Fruit fly (Drosophila melanogaster) whole organism, pupa: ENCODE measurements around the gene GAPcenA.
A peak's percentile ranks its signal among the peaks of the same experiment; 100 is the strongest.

ENCODE experiments used
- CG10348 ChIP-seq: fragments of 200-800 bp; sonication (Bioruptor generic); IDR thresholded peaks from 2 replicates; pipeline ENCODE4 v1.3.6; 2022; ENCODE audit warnings: missing biosample characterization, missing genetic modification characterization
- CG12605 ChIP-seq: fragments of 200-800 bp; sonication (Bioruptor generic); IDR thresholded peaks from 2 replicates; pipeline ENCODE4 v1.3.6; 2022; ENCODE audit warnings: missing biosample characterization, missing genetic modification characterization
- CG13204 ChIP-seq: fragments of 200-800 bp; sonication (Bioruptor generic); optimal IDR thresholded peaks from 2 replicates; lab custom pipeline; 2018; ENCODE audit warnings: missing biosample characterization, mild to moderate bottlenecking, missing genetic modification characterization, moderate library complexity
- CG17806 ChIP-seq: fragments of 200-800 bp; sonication (Bioruptor generic); optimal IDR thresholded peaks from 2 replicates; lab custom pipeline; 2018; ENCODE audit warnings: missing biosample characterization, mild to moderate bottlenecking, missing genetic modification characterization, moderate library complexity
- CG8159 ChIP-seq: fragments of 200-800 bp; sonication (Bioruptor generic); optimal IDR thresholded peaks from 3 replicates; lab custom pipeline; 2018; ENCODE audit warnings: missing biosample characterization, mild to moderate bottlenecking, missing genetic modification characterization, moderate library complexity
- D1 ChIP-seq: fragments of 200-800 bp; sonication (Bioruptor generic); optimal IDR thresholded peaks from 2 replicates; lab custom pipeline; 2018; ENCODE audit warnings: missing biosample characterization, mild to moderate bottlenecking, missing genetic modification characterization, moderate library complexity
- EcR ChIP-seq: fragments of 200-800 bp; sonication (Bioruptor generic); optimal IDR thresholded peaks from 3 replicates; lab custom pipeline; 2019; ENCODE audit warnings: missing biosample characterization, missing genetic modification characterization, mild to moderate bottlenecking, moderate library complexity, missing genetic modification reagents
- Ets98B ChIP-seq: fragments of 200-800 bp; sonication (Bioruptor generic); IDR thresholded peaks from 2 replicates; pipeline ENCODE4 v1.3.6; 2022; ENCODE audit warnings: missing biosample characterization, missing genetic modification characterization
- Snoo ChIP-seq: fragments of 200-800 bp; sonication (Bioruptor generic); optimal IDR thresholded peaks from 3 replicates; lab custom pipeline; 2017; ENCODE audit warnings: missing biosample characterization, mild to moderate bottlenecking, missing genetic modification characterization, inconsistent platforms

- TF ChIP-seq D1 (tag; lab: Kevin White, UChicago): no peak
- no peak for TF ChIP-seq CG13204 (GFP tag; lab: Kevin White, UChicago)
- TF ChIP-seq Snoo (tag; lab: Kevin White, UChicago): no peak
- TF ChIP-seq CG8159 (tag; lab: Kevin White, UChicago): no peak
- peak; percentile 60 for TF ChIP-seq Ets98B (GFP tag; lab: Robert Waterston, UW)
- TF ChIP-seq EcR: no peak
- TF ChIP-seq CG17806: no peak
- no peak for TF ChIP-seq CG10348
- no peak for TF ChIP-seq CG12605 (GFP tag; lab: Robert Waterston, UW)
Measured at dm6 chr3L:8320105-8320813, 26.1 kb upstream of the GAPcenA start, which contains the start of gene CG13670.
